Worm (Caenorhabditis elegans) whole organism, late embryonic: ENCODE measurements around the gene arrd-3.

Experiments used
- C08G9.2 ChIP-seq: sonication (generic microtip); optimal IDR thresholded peaks from 2 replicates; lab custom pipeline; 2016; ENCODE audit warnings: mild to moderate bottlenecking, missing genetic modification characterization, moderate library complexity, missing compliant biosample characterization
- C38D4.7 ChIP-seq: fragments of 200-800 bp; sonication (Bioruptor generic); optimal IDR thresholded peaks from 2 replicates; lab custom pipeline; 2018; ENCODE audit warnings: mild to moderate bottlenecking, missing genetic modification characterization, moderate library complexity, missing compliant biosample characterization
- K02D7.2 ChIP-seq: sonication (generic microtip); optimal IDR thresholded peaks from 2 replicates; lab custom pipeline; 2017; ENCODE audit warnings: mild to moderate bottlenecking, missing genetic modification characterization, missing compliant biosample characterization
- T23F11.4 ChIP-seq: fragments of 200-800 bp; sonication (Bioruptor generic); optimal IDR thresholded peaks from 2 replicates; lab custom pipeline; 2018; ENCODE audit warnings: mild to moderate bottlenecking, missing genetic modification characterization, missing compliant biosample characterization
- ceh-18 ChIP-seq: sonication (generic microtip); optimal IDR thresholded peaks from 2 replicates; lab custom pipeline; 2016; ENCODE audit warnings: missing genetic modification characterization, missing compliant biosample characterization
- ceh-19 ChIP-seq: fragments of 200-800 bp; sonication (Bioruptor generic); optimal IDR thresholded peaks from 2 replicates; lab custom pipeline; 2018; ENCODE audit warnings: mild to moderate bottlenecking, missing genetic modification characterization, missing compliant biosample characterization
- ceh-2 ChIP-seq: sonication (generic microtip); optimal IDR thresholded peaks from 2 replicates; lab custom pipeline; 2016; ENCODE audit warnings: missing genotype, missing genetic modification characterization, missing compliant biosample characterization
- ceh-31 ChIP-seq: sonication (generic microtip); optimal IDR thresholded peaks from 2 replicates; lab custom pipeline; 2016; ENCODE audit warnings: missing genetic modification characterization, missing compliant biosample characterization
- ceh-34 ChIP-seq: sonication (generic microtip); optimal IDR thresholded peaks from 2 replicates; lab custom pipeline; 2016; ENCODE audit warnings: mild to moderate bottlenecking, missing genetic modification characterization, missing compliant biosample characterization
- ceh-45 ChIP-seq: fragments of 200-800 bp; sonication (Bioruptor generic); IDR thresholded peaks from 2 replicates; pipeline ENCODE4 v1.3.6; 2022; ENCODE audit warnings: missing genetic modification reagents, missing genetic modification characterization, missing compliant biosample characterization
- ceh-48 ChIP-seq: sonication (generic microtip); optimal IDR thresholded peaks from 2 replicates; lab custom pipeline; 2016; ENCODE audit warnings: missing genetic modification characterization, inconsistent platforms, missing compliant biosample characterization
- ceh-6 ChIP-seq: fragments of 200-800 bp; sonication (Bioruptor generic); optimal IDR thresholded peaks from 2 replicates; lab custom pipeline; 2018; ENCODE audit warnings: mild to moderate bottlenecking, missing genetic modification characterization, missing compliant biosample characterization
- ceh-9 ChIP-seq: sonication (generic microtip); optimal IDR thresholded peaks from 2 replicates; lab custom pipeline; 2016; ENCODE audit warnings: mild to moderate bottlenecking, missing genetic modification characterization, inconsistent platforms, missing compliant biosample characterization
- che-1 ChIP-seq: sonication (generic microtip); optimal IDR thresholded peaks from 2 replicates; lab custom pipeline; 2016; ENCODE audit warnings: mild to moderate bottlenecking, missing genetic modification characterization, missing compliant biosample characterization
- dmd-4 ChIP-seq: sonication (generic microtip); optimal IDR thresholded peaks from 2 replicates; lab custom pipeline; 2016; ENCODE audit warnings: borderline replicate concordance, missing genetic modification characterization, missing compliant biosample characterization
- dve-1 ChIP-seq: sonication (generic microtip); optimal IDR thresholded peaks from 2 replicates; lab custom pipeline; 2017; ENCODE audit warnings: antibody characterized with exemption, mild to moderate bottlenecking, missing genetic modification characterization, missing compliant biosample characterization
- elt-4 ChIP-seq: sonication (generic microtip); optimal IDR thresholded peaks from 2 replicates; lab custom pipeline; 2016; ENCODE audit warnings: missing genetic modification characterization, missing compliant biosample characterization
- fax-1 ChIP-seq: sonication (generic microtip); optimal IDR thresholded peaks from 2 replicates; lab custom pipeline; 2016; ENCODE audit warnings: missing genotype, missing genetic modification characterization, missing compliant biosample characterization
- gmeb-2 ChIP-seq: sonication (generic microtip); optimal IDR thresholded peaks from 2 replicates; lab custom pipeline; 2016; ENCODE audit warnings: missing genetic modification characterization, inconsistent platforms, missing compliant biosample characterization
- hlh-13 ChIP-seq: fragments of 200-800 bp; sonication (Bioruptor generic); optimal IDR thresholded peaks from 2 replicates; lab custom pipeline; 2018; ENCODE audit warnings: mild to moderate bottlenecking, missing genetic modification characterization, missing compliant biosample characterization
- hlh-15 ChIP-seq: sonication (generic microtip); optimal IDR thresholded peaks from 2 replicates; lab custom pipeline; 2016; ENCODE audit warnings: missing genetic modification characterization, missing compliant biosample characterization
- lim-6 ChIP-seq: sonication (generic microtip); optimal IDR thresholded peaks from 2 replicates; lab custom pipeline; 2016; ENCODE audit warnings: missing genetic modification characterization, missing compliant biosample characterization
- odd-2 ChIP-seq: sonication (generic microtip); optimal IDR thresholded peaks from 2 replicates; lab custom pipeline; 2017; ENCODE audit warnings: antibody characterized with exemption, mild to moderate bottlenecking, missing genetic modification characterization, missing compliant biosample characterization
- pat-9 ChIP-seq: fragments of 200-800 bp; sonication (Bioruptor generic); optimal IDR thresholded peaks from 2 replicates; lab custom pipeline; 2018; ENCODE audit warnings: mild to moderate bottlenecking, missing genetic modification characterization, moderate library complexity, missing compliant biosample characterization
- pqm-1 ChIP-seq: sonication (generic microtip); optimal IDR thresholded peaks from 2 replicates; lab custom pipeline; 2016; ENCODE audit warnings: missing genetic modification characterization, missing compliant biosample characterization
- pros-1 ChIP-seq: fragments of 150-350 bp; optimal IDR thresholded peaks from 2 replicates; lab custom pipeline; 2014; ENCODE audit warnings: missing biosample characterization, missing genetic modification reagents, missing genetic modification characterization
- rnt-1 ChIP-seq: sonication (generic microtip); optimal IDR thresholded peaks from 2 replicates; lab custom pipeline; 2016; ENCODE audit warnings: missing genetic modification characterization, missing compliant biosample characterization
- sox-4 ChIP-seq: sonication (generic microtip); optimal IDR thresholded peaks from 2 replicates; lab custom pipeline; 2017; ENCODE audit warnings: mild to moderate bottlenecking, missing genetic modification characterization, inconsistent platforms, missing compliant biosample characterization
- syd-9 ChIP-seq: sonication (generic microtip); optimal IDR thresholded peaks from 2 replicates; lab custom pipeline; 2016; ENCODE audit warnings: mild to moderate bottlenecking, missing genetic modification characterization, moderate library complexity, missing compliant biosample characterization
- unc-55 ChIP-seq: sonication (generic microtip); optimal IDR thresholded peaks from 2 replicates; lab custom pipeline; 2017; ENCODE audit warnings: missing biosample characterization, missing genetic modification reagents, missing genetic modification characterization
- zip-5 ChIP-seq: sonication (generic microtip); optimal IDR thresholded peaks from 2 replicates; lab custom pipeline; 2016; ENCODE audit warnings: missing genetic modification characterization, missing compliant biosample characterization

arrd-3 gene

DNA sequence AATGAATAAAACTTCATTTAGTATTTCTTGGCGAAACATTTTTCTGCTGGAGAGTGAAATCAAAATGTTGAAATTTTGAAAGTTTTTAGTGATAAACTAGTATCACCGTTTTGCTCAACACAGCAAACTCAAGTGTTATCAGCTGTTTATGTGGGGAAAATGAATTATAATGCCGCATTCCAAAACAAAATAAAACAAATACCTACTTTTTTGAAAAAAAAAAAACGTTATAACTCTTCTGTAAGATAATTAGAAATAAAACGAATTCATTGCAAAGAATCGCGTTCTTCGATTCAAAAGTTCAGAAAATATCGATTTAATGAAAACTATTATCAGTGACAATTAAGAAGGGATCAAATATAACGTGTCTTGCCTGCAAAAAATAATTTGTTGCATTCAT lies 14.9 kb upstream of the arrd-3 start, which contains the start of gene Y51B9A.9:
Gene Y51B9A.9 (minus strand): TSS at position 101 of the 400 bp plus-strand sequence.
- TF ChIP-seq ceh-2 (tag; lab: Kevin White, UChicago) (no peak), K02D7.2 (tag; lab: Kevin White, UChicago) (no peak), ceh-18 (tag; lab: Kevin White, UChicago) (no peak), dve-1 (tag; lab: Kevin White, UChicago) (no peak), gmeb-2 (tag; lab: Kevin White, UChicago) (no peak)

DNA sequence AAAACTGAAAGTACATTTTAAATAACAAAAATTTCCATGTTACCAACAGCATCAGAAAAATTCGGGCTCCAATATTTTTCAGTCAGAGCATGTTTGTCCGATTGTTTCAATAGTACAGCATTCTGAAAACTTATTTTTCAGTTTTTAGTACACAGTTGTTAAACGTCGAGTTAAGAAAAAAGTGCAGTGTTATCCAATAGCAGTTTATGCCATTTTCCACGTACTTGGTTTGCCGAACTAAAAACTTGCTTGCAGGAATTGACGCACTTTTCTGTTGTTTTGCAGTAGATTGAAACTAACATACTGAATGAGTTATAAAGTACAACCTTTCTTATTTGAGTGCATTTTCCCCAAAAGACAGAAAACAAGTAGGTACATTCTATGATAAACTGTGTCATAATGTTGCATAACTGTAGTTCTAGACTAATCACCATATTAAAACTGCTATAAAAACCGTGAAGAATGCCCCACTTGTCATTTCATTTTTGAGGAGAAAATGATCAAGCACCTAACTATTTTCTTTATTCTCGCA lies 13.9 kb upstream of the arrd-3 start, which contains the start of the genes Y51B9A.14 and Y51B9A.8:
Gene Y51B9A.14 (minus strand): TSS at position 101 of the 532 bp plus-strand sequence.
Gene Y51B9A.8 (plus strand): TSS at position 482 of the 532 bp plus-strand sequence.
- TF ChIP-seq pros-1 (tag; lab: Kevin White, UChicago) (no peak), rnt-1 (no peak), ceh-19 (no peak), dve-1 (tag; lab: Kevin White, UChicago) (no peak), ceh-48 (tag; lab: Kevin White, UChicago) (no peak), che-1 (tag; lab: Kevin White, UChicago) (no peak), ceh-34 (no peak)

DNA sequence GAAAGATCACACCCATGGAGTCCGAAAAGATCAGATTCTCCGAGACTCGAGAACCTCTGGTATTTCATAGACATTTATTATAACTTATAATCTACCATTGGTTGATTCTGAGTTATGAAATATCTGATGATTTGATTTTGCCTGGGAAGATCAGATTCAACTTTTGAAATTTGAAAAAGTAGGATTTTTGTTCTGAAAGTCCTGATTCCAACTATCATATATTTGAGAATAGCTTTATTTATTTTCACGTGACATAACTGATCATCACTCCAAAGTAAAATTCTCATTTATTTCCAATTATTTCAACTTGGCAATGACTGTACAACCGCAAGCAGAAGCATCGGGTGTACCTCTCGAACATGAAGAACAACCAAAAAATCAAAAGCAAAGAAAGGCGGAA lies 12.6 kb upstream of the arrd-3 start, which contains the start of gene Y51B9A.7:
Gene Y51B9A.7 (plus strand): TSS at position 301 of the 400 bp plus-strand sequence.
- TF ChIP-seq hlh-15 (tag; lab: Kevin White, UChicago), result no peak
- no peak for TF ChIP-seq syd-9 (tag; lab: Kevin White, UChicago)

DNA sequence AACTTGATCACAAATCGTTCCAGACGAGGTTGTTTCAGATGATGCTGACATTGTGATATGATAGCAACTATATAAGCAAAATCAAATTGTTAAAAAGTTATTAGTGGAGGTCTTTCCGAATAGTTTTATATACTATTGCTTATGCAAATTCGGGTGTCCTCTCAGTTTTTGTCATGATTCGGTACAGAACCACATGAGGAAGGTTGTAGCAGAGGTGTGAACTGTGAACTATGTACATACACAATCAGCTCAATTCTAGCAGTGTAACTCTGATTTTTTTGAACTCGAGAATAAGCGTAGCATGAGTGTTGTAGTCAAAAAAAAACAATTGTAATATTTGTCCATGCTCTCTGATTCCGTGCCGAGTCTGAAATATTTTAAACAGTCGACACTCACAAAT lies 9.3 kb upstream of the arrd-3 start, which contains the start of gene Y51B9A.6:
Gene Y51B9A.6 (minus strand): TSS at position 101 of the 400 bp plus-strand sequence.
- TF ChIP-seq sox-4 (tag; lab: Kevin White, UChicago) (no peak), zip-5 (no peak)

DNA sequence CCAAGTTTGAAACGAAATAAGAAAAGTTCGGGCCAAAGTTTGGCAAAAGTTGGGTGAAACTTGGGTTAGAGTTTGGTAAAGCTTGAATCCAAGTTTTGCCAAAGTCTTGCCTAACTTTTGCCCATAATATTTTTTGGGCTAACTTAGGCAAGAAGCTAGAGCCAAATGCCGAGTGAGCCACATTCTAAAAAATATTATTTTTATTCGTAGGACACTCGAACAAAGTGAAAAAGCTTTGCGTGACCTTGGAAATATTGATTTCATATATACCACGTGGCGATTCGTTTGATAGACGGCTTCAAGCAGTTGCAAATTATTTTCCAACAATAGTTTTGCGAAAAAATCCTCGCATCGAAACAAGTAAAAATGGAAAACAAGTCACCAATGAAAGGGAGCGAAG lies 8.5 kb upstream of the arrd-3 start, which contains the start of gene Y51B9A.5:
Gene Y51B9A.5 (plus strand): TSS at position 301 of the 400 bp plus-strand sequence.
- TF ChIP-seq C38D4.7 (GFP tag; lab: Kevin White, UChicago), result no peak

DNA sequence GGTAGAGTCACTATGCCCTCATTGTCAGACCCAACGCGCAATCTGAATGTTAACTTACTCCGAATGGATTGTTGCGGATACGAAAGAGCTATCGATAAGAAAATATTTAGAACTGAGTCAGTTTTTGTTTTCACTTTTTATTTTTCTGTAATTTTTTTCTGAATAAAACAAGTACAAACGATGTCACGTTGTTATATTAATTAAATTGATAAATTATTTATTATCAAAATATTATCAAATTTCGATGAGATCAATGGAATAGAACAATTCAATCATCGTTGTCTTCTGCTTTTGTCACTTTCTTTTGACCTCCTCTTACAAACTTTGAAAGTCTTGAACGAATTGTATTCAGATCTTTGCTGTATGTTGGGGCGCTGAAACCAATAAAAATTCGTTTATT lies 5.3 kb upstream of the arrd-3 start, which contains the start of gene mpz-6:
Gene mpz-6 (minus strand): TSS at position 101 of the 400 bp plus-strand sequence.
- no peak for TF ChIP-seq syd-9 (tag; lab: Kevin White, UChicago)
- no peak for TF ChIP-seq pqm-1 (tag; lab: Kevin White, UChicago)
- no peak for TF ChIP-seq odd-2 (tag; lab: Kevin White, UChicago)
- no peak for TF ChIP-seq lim-6
- TF ChIP-seq T23F11.4 (GFP tag; lab: Kevin White, UChicago), result no peak
- no peak for TF ChIP-seq hlh-15 (tag; lab: Kevin White, UChicago)
- TF ChIP-seq ceh-6 (GFP tag; lab: Kevin White, UChicago), result no peak
- TF ChIP-seq ceh-48 (tag; lab: Kevin White, UChicago), result no peak
- TF ChIP-seq elt-4 (tag; lab: Kevin White, UChicago), result no peak
- no peak for TF ChIP-seq fax-1 (tag; lab: Kevin White, UChicago)
- TF ChIP-seq pat-9, result no peak
- no peak for TF ChIP-seq C08G9.2 (tag; lab: Kevin White, UChicago)
- TF ChIP-seq hlh-13 (GFP tag; lab: Kevin White, UChicago), result no peak
- no peak for TF ChIP-seq ceh-9 (tag; lab: Kevin White, UChicago)
- no peak for TF ChIP-seq dmd-4
- TF ChIP-seq ceh-31, result no peak
- no peak for TF ChIP-seq unc-55 (GFP tag; lab: Kevin White, UChicago)
- TF ChIP-seq ceh-45 (GFP tag; lab: Robert Waterston, UW), result no peak
